Worm (Caenorhabditis elegans) whole organism, L1 larva: Measurements from ENCODE around the gene F27E5.3.

Experiments
- aly-2 ChIP-seq: fragments of 150-350 bp; optimal IDR thresholded peaks from 2 replicates; lab custom pipeline; 2014; ENCODE audit warnings: missing biosample characterization, missing genetic modification characterization
- egl-27 ChIP-seq, 2 experiments: fragments of 150-350 bp in 1 of 2; sonication (generic microtip); optimal IDR thresholded peaks; 3 replicates each; lab custom pipeline; 2017 to 2018; ENCODE audit warnings: missing biosample characterization in 2 of 2, missing genetic modification characterization in 2 of 2, missing genetic modification reagents in 2 of 2
- elt-3 ChIP-seq, 6 experiments: fragments of 150-350 bp in 1 of 6; sonication (generic microtip); optimal IDR thresholded peaks; 2 replicates each; lab custom pipeline; 2017 to 2018; ENCODE audit warnings: missing biosample characterization in 6 of 6, missing genetic modification characterization in 6 of 6, inconsistent platforms in 1 of 6
- hlh-17 ChIP-seq: fragments of 200-800 bp; sonication (Bioruptor generic); optimal IDR thresholded peaks from 2 replicates; lab custom pipeline; 2018; ENCODE audit warnings: missing genetic modification characterization, mild to moderate bottlenecking, missing compliant biosample characterization, moderate library complexity, borderline replicate concordance
- lin-39 ChIP-seq: fragments of 150-350 bp; optimal IDR thresholded peaks from 2 replicates; lab custom pipeline; 2014; ENCODE audit warnings: missing biosample characterization, missing genetic modification reagents, missing genetic modification characterization
- mdl-1 ChIP-seq, 2 experiments: fragments of 150-350 bp; optimal IDR thresholded peaks; 2 replicates each; lab custom pipeline; 2014 to 2017; ENCODE audit warnings: missing biosample characterization in 2 of 2, missing genetic modification characterization in 2 of 2, inconsistent platforms in 1 of 2
- nhr-237 ChIP-seq: fragments of 150-350 bp; optimal IDR thresholded peaks from 2 replicates; lab custom pipeline; 2014; ENCODE audit warnings: missing biosample characterization, missing genetic modification characterization
- pag-3 ChIP-seq: sonication (generic microtip); optimal IDR thresholded peaks from 2 replicates; lab custom pipeline; 2017; ENCODE audit warnings: missing genetic modification characterization, mild to moderate bottlenecking, missing compliant biosample characterization, antibody characterized with exemption, borderline replicate concordance; ENCODE audit not compliant: insufficient read depth

DNA sequence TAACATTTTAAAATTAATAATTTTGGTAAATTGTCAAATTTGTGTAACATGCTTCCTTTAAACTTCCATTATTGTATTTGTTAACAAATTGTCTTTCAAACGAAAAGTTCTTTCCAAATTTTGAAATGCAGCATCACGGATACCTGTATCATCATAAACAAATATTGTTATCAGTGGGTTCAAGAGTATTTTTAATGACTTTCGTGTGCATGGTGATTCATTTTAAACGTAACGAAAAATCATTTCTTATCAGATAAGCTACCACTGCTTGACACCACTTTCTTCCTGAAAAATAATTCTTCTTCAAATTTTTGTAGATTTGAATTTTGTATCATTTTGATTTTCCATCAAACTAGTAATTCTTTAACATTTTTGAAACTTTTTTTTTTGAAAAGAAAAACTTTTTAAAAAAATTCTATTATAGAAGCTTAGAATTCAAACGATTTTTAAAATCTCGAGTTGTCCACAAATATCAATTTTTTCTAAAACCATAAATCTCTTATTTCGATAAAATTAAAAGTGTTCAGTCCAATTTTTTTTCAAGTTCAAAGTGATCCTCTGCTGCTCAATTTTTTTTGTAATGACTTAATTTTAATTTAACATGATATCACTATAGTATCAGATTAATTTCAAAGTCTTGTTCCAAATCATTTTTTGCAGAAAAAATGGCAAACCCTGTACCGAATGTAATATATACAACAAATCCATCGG, 9.6 kb downstream of the F27E5.3 start, which contains the start of gene F27E5.9:
- TF ChIP-seq egl-27 (tag; optimal IDR thresholded peaks at IDR 0.05; lab: Kevin White, UChicago) (no peak), aly-2 (tag; lab: Kevin White, UChicago) (no peak), nhr-237 (tag; lab: Kevin White, UChicago) (no peak), mdl-1 (tag; optimal IDR thresholded peaks at IDR 0.05; lab: Kevin White, UChicago) (no peak), hlh-17 (GFP tag; lab: Kevin White, UChicago) (no peak), elt-3 (tag; optimal IDR thresholded peaks at IDR 0.05; lab: Kevin White, UChicago) (no peak), pag-3 (tag; lab: Kevin White, UChicago) (no peak), lin-39 (tag; lab: Kevin White, UChicago) (no peak)
